Worm (Caenorhabditis elegans): ENCODE data around the gene dohh-1.

ce11 chrII:10542654-10543456 lies 36.9 kb upstream of the dohh-1 start:
- TF ChIP-seq K09A11.1 (tag; optimal IDR thresholded peaks at IDR 0.05; ENCODE audit: insufficient read depth) = no peak
- TF ChIP-seq hlh-30 (tag; optimal IDR thresholded peaks at IDR 0.05; ENCODE audit: insufficient read depth) = no peak
- TF ChIP-seq nfya-1 (tag; optimal IDR thresholded peaks at IDR 0.05) = no peak
- TF ChIP-seq nhr-11 (tag; optimal IDR thresholded peaks at IDR 0.05) = no peak
- no peak for TF ChIP-seq pax-1 (tag; optimal IDR thresholded peaks at IDR 0.05)

All from whole organism, late embryonic.